Worm (Caenorhabditis elegans) whole organism, young adult: ENCODE measurements around the gene C06E2.5.

ENCODE experiments used
- aptf-3 ChIP-seq: fragments of 200-800 bp; sonication (Bioruptor generic); IDR thresholded peaks from 2 replicates; pipeline ENCODE4 v1.3.6; 2022; ENCODE audit warnings: missing genetic modification characterization, missing compliant biosample characterization
- cebp-2 ChIP-seq: fragments of 200-800 bp; sonication (Bioruptor generic); IDR thresholded peaks from 2 replicates; pipeline ENCODE4 v1.3.6; 2022; ENCODE audit warnings: missing genetic modification characterization, missing compliant biosample characterization
- ceh-79 ChIP-seq: sonication (generic microtip); optimal IDR thresholded peaks from 2 replicates; lab custom pipeline; 2017; ENCODE audit warnings: mild to moderate bottlenecking, missing genetic modification characterization, missing compliant biosample characterization
- dpl-1 ChIP-seq: fragments of 150-350 bp; optimal IDR thresholded peaks from 2 replicates; lab custom pipeline; 2014; ENCODE audit warnings: missing biosample characterization, missing genetic modification reagents, missing genetic modification characterization
- snpc-4 ChIP-seq, 5 experiments: fragments of 150-350 bp in 1 of 5; sonication (generic microtip) in 4 of 5; optimal IDR thresholded peaks; 2 replicates each; lab custom pipeline; 2014 to 2018; ENCODE audit warnings: missing genetic modification characterization in 5 of 5, missing biosample characterization in 3 of 5, antibody characterized with exemption in 2 of 5, mild to moderate bottlenecking in 2 of 5, missing compliant biosample characterization in 2 of 5, missing genotype in 2 of 5, moderate library complexity in 2 of 5, missing genetic modification reagents in 1 of 5
- ztf-3 ChIP-seq: fragments of 200-800 bp; sonication (Bioruptor generic); optimal IDR thresholded peaks from 2 replicates; lab custom pipeline; 2018; ENCODE audit warnings: mild to moderate bottlenecking, missing genetic modification characterization, missing compliant biosample characterization

ce11 chrX:8831162-8831561 lies 26.6 kb downstream of the C06E2.5 start, which contains the start of gene C28G1.6:
- no peak for TF ChIP-seq ztf-3 (GFP tag; lab: Kevin White, UChicago)
- TF ChIP-seq ceh-79 (tag; lab: Kevin White, UChicago) = no peak
- no peak for TF ChIP-seq cebp-2 (GFP tag; lab: Robert Waterston, UW)
- no peak for TF ChIP-seq aptf-3 (GFP tag; lab: Robert Waterston, UW)
- TF ChIP-seq dpl-1 (GFP tag; lab: Kevin White, UChicago) = no peak
- no peak for TF ChIP-seq snpc-4 (GFP tag; optimal IDR thresholded peaks at IDR 0.05; lab: Kevin White, UChicago)
- TF ChIP-seq snpc-4 (tag; optimal IDR thresholded peaks at IDR 0.05; lab: Kevin White, UChicago) = no peak
